Worm (Caenorhabditis elegans) whole organism, L1 larva: Measurements from ENCODE around the gene C13A10.2.

Experiments used
- snpc-4 ChIP-seq: fragments of 150-350 bp; optimal IDR thresholded peaks from 2 replicates; lab custom pipeline; 2014; ENCODE audit warnings: missing biosample characterization, missing genetic modification characterization
- unc-62 ChIP-seq: fragments of 150-350 bp; optimal IDR thresholded peaks from 2 replicates; lab custom pipeline; 2014; ENCODE audit warnings: missing biosample characterization, missing genetic modification reagents, missing genetic modification characterization

DNA sequence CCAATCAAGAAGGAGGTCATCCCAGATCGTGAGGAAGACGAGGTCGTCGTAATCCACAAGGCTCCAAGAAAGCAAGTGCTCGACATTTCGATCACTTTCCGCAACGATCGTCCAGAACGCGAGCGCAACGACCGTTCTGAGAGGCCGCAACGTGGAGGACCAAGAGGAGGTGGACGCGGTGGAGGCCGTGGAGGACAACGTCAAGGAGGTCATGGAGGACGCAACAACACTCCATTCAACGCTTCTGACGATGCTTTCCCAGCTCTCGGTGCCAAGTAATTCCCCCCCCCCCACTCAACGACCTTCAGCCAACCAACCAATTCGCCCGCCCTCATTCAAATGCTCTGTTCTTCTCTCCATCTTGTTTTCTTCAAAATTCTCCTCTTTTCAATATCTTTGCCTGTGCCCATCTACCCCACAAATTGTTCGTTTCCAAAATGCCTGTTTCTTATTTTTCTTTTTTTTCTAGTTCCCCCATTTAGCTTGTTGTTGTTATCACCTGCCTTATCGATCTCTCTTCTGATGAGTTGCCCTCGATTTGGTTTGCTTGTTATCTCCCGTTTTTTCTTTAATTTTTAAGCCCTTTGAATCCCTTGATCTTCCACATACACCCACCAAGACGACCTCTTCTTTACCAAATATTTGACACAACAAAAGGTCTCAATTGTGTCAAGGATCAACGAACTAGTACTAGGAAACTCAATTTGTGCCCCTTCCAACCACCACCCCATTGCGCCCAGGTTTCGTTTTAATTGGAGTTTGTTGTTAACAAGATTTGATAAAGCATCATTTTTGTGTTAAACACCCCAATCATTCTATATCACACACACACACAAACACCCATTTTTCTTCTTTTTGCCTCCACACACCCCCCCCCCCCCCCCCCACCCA lies 35.3 kb downstream of the C13A10.2 start:
- no peak for TF ChIP-seq snpc-4
- TF ChIP-seq unc-62 (GFP tag; lab: Kevin White, UChicago), result no peak
